Worm (Caenorhabditis elegans) whole organism, late embryonic: Measurements from ENCODE around the gene Y37E11B.5.

Source experiments
- C08G9.2 ChIP-seq: sonication (generic microtip); optimal IDR thresholded peaks from 2 replicates; lab custom pipeline; 2016; ENCODE audit warnings: mild to moderate bottlenecking, missing genetic modification characterization, moderate library complexity, missing compliant biosample characterization
- C38D4.7 ChIP-seq: fragments of 200-800 bp; sonication (Bioruptor generic); optimal IDR thresholded peaks from 2 replicates; lab custom pipeline; 2018; ENCODE audit warnings: mild to moderate bottlenecking, missing genetic modification characterization, moderate library complexity, missing compliant biosample characterization
- K02D7.2 ChIP-seq: sonication (generic microtip); optimal IDR thresholded peaks from 2 replicates; lab custom pipeline; 2017; ENCODE audit warnings: mild to moderate bottlenecking, missing genetic modification characterization, missing compliant biosample characterization
- K09A11.1 ChIP-seq: sonication (generic microtip); optimal IDR thresholded peaks from 2 replicates; lab custom pipeline; 2017; ENCODE audit warnings: antibody characterized with exemption, mild to moderate bottlenecking, missing genetic modification characterization, missing compliant biosample characterization; ENCODE audit not compliant: insufficient read depth
- ahr-1 ChIP-seq: sonication (generic microtip); optimal IDR thresholded peaks from 2 replicates; lab custom pipeline; 2016; ENCODE audit warnings: missing genetic modification characterization, missing compliant biosample characterization
- ceh-18 ChIP-seq: sonication (generic microtip); optimal IDR thresholded peaks from 2 replicates; lab custom pipeline; 2016; ENCODE audit warnings: missing genetic modification characterization, missing compliant biosample characterization
- ceh-19 ChIP-seq: fragments of 200-800 bp; sonication (Bioruptor generic); optimal IDR thresholded peaks from 2 replicates; lab custom pipeline; 2018; ENCODE audit warnings: mild to moderate bottlenecking, missing genetic modification characterization, missing compliant biosample characterization
- ceh-30 ChIP-seq: fragments of 150-350 bp; optimal IDR thresholded peaks from 2 replicates; lab custom pipeline; 2014; ENCODE audit warnings: missing biosample characterization, missing genetic modification characterization
- ceh-34 ChIP-seq: sonication (generic microtip); optimal IDR thresholded peaks from 2 replicates; lab custom pipeline; 2016; ENCODE audit warnings: mild to moderate bottlenecking, missing genetic modification characterization, missing compliant biosample characterization
- ceh-48 ChIP-seq: sonication (generic microtip); optimal IDR thresholded peaks from 2 replicates; lab custom pipeline; 2016; ENCODE audit warnings: missing genetic modification characterization, inconsistent platforms, missing compliant biosample characterization
- che-1 ChIP-seq: sonication (generic microtip); optimal IDR thresholded peaks from 2 replicates; lab custom pipeline; 2016; ENCODE audit warnings: mild to moderate bottlenecking, missing genetic modification characterization, missing compliant biosample characterization
- dve-1 ChIP-seq: sonication (generic microtip); optimal IDR thresholded peaks from 2 replicates; lab custom pipeline; 2017; ENCODE audit warnings: antibody characterized with exemption, mild to moderate bottlenecking, missing genetic modification characterization, missing compliant biosample characterization
- elt-2 ChIP-seq: sonication (generic microtip); optimal IDR thresholded peaks from 2 replicates; lab custom pipeline; 2016; ENCODE audit warnings: missing genetic modification reagents, missing genetic modification characterization, missing compliant biosample characterization
- elt-4 ChIP-seq: sonication (generic microtip); optimal IDR thresholded peaks from 2 replicates; lab custom pipeline; 2016; ENCODE audit warnings: missing genetic modification characterization, missing compliant biosample characterization
- eyg-1 ChIP-seq: sonication (generic microtip); optimal IDR thresholded peaks from 2 replicates; lab custom pipeline; 2016; ENCODE audit warnings: missing genotype, missing genetic modification characterization, missing compliant biosample characterization
- fax-1 ChIP-seq: sonication (generic microtip); optimal IDR thresholded peaks from 2 replicates; lab custom pipeline; 2016; ENCODE audit warnings: missing genotype, missing genetic modification characterization, missing compliant biosample characterization
- fkh-10 ChIP-seq: fragments of 150-350 bp; optimal IDR thresholded peaks from 2 replicates; lab custom pipeline; 2014; ENCODE audit warnings: missing biosample characterization, missing genetic modification reagents, missing genetic modification characterization
- fkh-6 ChIP-seq: sonication (generic microtip); optimal IDR thresholded peaks from 2 replicates; lab custom pipeline; 2016; ENCODE audit warnings: missing genetic modification characterization, missing compliant biosample characterization
- hlh-30 ChIP-seq: sonication (generic microtip); optimal IDR thresholded peaks from 2 replicates; lab custom pipeline; 2017; ENCODE audit warnings: antibody characterized with exemption, missing genetic modification characterization, missing compliant biosample characterization; ENCODE audit not compliant: insufficient read depth
- madf-2 ChIP-seq: sonication (generic microtip); optimal IDR thresholded peaks from 2 replicates; lab custom pipeline; 2017; ENCODE audit warnings: missing genetic modification characterization, missing compliant biosample characterization
- nfya-1 ChIP-seq: sonication (generic microtip); optimal IDR thresholded peaks from 2 replicates; lab custom pipeline; 2017; ENCODE audit warnings: missing genetic modification characterization, mild to moderate bottlenecking, missing compliant biosample characterization, antibody characterized with exemption, moderate library complexity
- nhr-11 ChIP-seq: fragments of 150-350 bp; optimal IDR thresholded peaks from 2 replicates; lab custom pipeline; 2014; ENCODE audit warnings: missing biosample characterization, missing genetic modification characterization
- npax-4 ChIP-seq: sonication (generic microtip); optimal IDR thresholded peaks from 2 replicates; lab custom pipeline; 2016; ENCODE audit warnings: missing genetic modification characterization, missing compliant biosample characterization
- odd-2 ChIP-seq: sonication (generic microtip); optimal IDR thresholded peaks from 2 replicates; lab custom pipeline; 2017; ENCODE audit warnings: antibody characterized with exemption, mild to moderate bottlenecking, missing genetic modification characterization, missing compliant biosample characterization
- pax-1 ChIP-seq: fragments of 150-350 bp; optimal IDR thresholded peaks from 2 replicates; lab custom pipeline; 2014; ENCODE audit warnings: missing biosample characterization, missing genetic modification characterization
- pqm-1 ChIP-seq: sonication (generic microtip); optimal IDR thresholded peaks from 2 replicates; lab custom pipeline; 2016; ENCODE audit warnings: missing genetic modification characterization, missing compliant biosample characterization
- pros-1 ChIP-seq: fragments of 150-350 bp; optimal IDR thresholded peaks from 2 replicates; lab custom pipeline; 2014; ENCODE audit warnings: missing biosample characterization, missing genetic modification reagents, missing genetic modification characterization
- ref-2 ChIP-seq: sonication (generic microtip); optimal IDR thresholded peaks from 2 replicates; lab custom pipeline; 2016; ENCODE audit warnings: missing genetic modification characterization, missing compliant biosample characterization
- sdc-2 ChIP-seq: sonication (generic microtip); optimal IDR thresholded peaks from 2 replicates; lab custom pipeline; 2016; ENCODE audit warnings: missing genotype, missing genetic modification characterization, missing compliant biosample characterization
- sox-2 ChIP-seq: fragments of 200-800 bp; sonication (Bioruptor generic); IDR thresholded peaks from 2 replicates; pipeline ENCODE4 v1.3.6; 2022; ENCODE audit warnings: missing genetic modification reagents, missing genetic modification characterization, missing compliant biosample characterization
- sox-4 ChIP-seq: sonication (generic microtip); optimal IDR thresholded peaks from 2 replicates; lab custom pipeline; 2017; ENCODE audit warnings: mild to moderate bottlenecking, missing genetic modification characterization, inconsistent platforms, missing compliant biosample characterization
- syd-9 ChIP-seq: sonication (generic microtip); optimal IDR thresholded peaks from 2 replicates; lab custom pipeline; 2016; ENCODE audit warnings: mild to moderate bottlenecking, missing genetic modification characterization, moderate library complexity, missing compliant biosample characterization
- tbx-2 ChIP-seq: sonication (generic microtip); optimal IDR thresholded peaks from 2 replicates; lab custom pipeline; 2016; ENCODE audit warnings: missing genetic modification characterization, missing compliant biosample characterization
- tbx-7 ChIP-seq: sonication (generic microtip); optimal IDR thresholded peaks from 2 replicates; lab custom pipeline; 2016; ENCODE audit warnings: missing genotype, missing genetic modification characterization, missing compliant biosample characterization
- ttx-3 ChIP-seq: sonication (generic microtip); optimal IDR thresholded peaks from 2 replicates; lab custom pipeline; 2016; ENCODE audit warnings: missing genetic modification reagents, missing genetic modification characterization, missing compliant biosample characterization
- unc-3 ChIP-seq, 2 experiments: fragments of 200-800 bp in 1 of 2; sonication (Bioruptor generic) in 1 of 2; sonication (generic microtip) in 1 of 2; conservative IDR thresholded peaks in 1 of 2; optimal IDR thresholded peaks in 1 of 2; 2 replicates each; pipeline versions ENCODE4 v1.3.6 to Lab custom; 2016 to 2022; ENCODE audit warnings: missing compliant biosample characterization in 2 of 2, missing genetic modification characterization in 2 of 2, missing genetic modification reagents in 1 of 2
- unc-42 ChIP-seq: sonication (generic microtip); optimal IDR thresholded peaks from 2 replicates; lab custom pipeline; 2016; ENCODE audit warnings: missing genotype, missing genetic modification characterization, missing compliant biosample characterization
- unc-55 ChIP-seq: sonication (generic microtip); optimal IDR thresholded peaks from 2 replicates; lab custom pipeline; 2017; ENCODE audit warnings: missing biosample characterization, missing genetic modification reagents, missing genetic modification characterization
- unc-86 ChIP-seq: sonication (generic microtip); optimal IDR thresholded peaks from 2 replicates; lab custom pipeline; 2016; ENCODE audit warnings: missing genetic modification characterization, missing compliant biosample characterization
- zip-5 ChIP-seq: sonication (generic microtip); optimal IDR thresholded peaks from 2 replicates; lab custom pipeline; 2016; ENCODE audit warnings: missing genetic modification characterization, missing compliant biosample characterization

Y37E11B.5 gene

DNA sequence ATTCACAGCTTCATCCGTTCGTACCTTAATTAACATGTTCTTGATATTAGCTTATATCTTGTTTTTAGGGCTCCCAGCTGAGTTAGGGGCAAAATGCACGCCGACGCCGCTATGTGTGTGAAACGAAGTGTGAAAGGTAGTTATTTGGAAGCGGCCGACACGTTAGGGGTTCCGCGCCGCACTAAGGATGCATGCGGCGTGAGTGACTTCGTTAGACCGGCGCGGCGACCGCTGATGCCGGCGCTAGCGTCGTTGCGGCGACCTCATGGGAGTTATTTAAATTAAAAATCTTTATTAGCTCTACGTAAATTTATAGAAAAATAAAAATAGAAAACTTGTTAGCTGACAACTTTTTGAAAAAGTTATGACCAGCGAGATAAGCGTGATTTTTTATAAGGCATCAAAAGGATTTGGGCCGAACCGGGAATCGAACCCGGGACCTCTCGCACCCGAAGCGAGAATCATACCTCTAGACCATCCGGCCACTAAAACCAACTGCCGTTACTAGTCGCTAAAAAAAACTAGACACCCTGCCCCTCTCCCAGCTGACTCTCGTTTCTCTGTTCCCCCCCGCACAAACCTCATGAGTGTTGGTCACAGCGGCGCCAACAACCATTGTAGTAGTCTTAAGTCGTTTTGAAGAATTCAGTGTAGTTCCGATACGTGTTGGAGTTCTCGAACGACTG is 46.4 kb downstream of the Y37E11B.5 start (continued):
- peak; percentile 39 for TF ChIP-seq K09A11.1 (tag; lab: Kevin White, UChicago)
- TF ChIP-seq ttx-3 (tag; lab: Kevin White, UChicago) = peak; percentile 56
- TF ChIP-seq sox-2 (GFP tag; lab: Robert Waterston, UW) = no peak
- TF ChIP-seq unc-42 (tag; lab: Kevin White, UChicago) = no peak
- no peak for TF ChIP-seq tbx-7
- TF ChIP-seq ceh-48 (tag; lab: Kevin White, UChicago) = peak; percentile 40
- peak; percentile 64 for TF ChIP-seq che-1 (tag; lab: Kevin White, UChicago)
- no peak for TF ChIP-seq ceh-30
- TF ChIP-seq fkh-6 = peak; percentile 36
- peak; percentile 20 for TF ChIP-seq K02D7.2 (tag; lab: Kevin White, UChicago)
- TF ChIP-seq sox-4 (tag; lab: Kevin White, UChicago) = peak; percentile 56
- no peak for TF ChIP-seq elt-4 (tag; lab: Kevin White, UChicago)
- no peak for TF ChIP-seq unc-55
- no peak for TF ChIP-seq fkh-10 (GFP tag; lab: Kevin White, UChicago)
- peak; percentile 33 for TF ChIP-seq npax-4 (tag; lab: Kevin White, UChicago)
- peak; percentile 13 for TF ChIP-seq sdc-2
- no peak for TF ChIP-seq fax-1 (tag; lab: Kevin White, UChicago)
- TF ChIP-seq unc-86 (tag; lab: Kevin White, UChicago) = peak; percentile 32
- no peak for TF ChIP-seq ceh-19 (GFP tag; lab: Kevin White, UChicago)
- TF ChIP-seq unc-3 (GFP tag; conservative IDR thresholded peaks at IDR 0.05; lab: Robert Waterston, UW) = peak; percentile 58; the same call in 1 of the 2 replicates
- peak; percentile 37 for TF ChIP-seq unc-3 (tag; optimal IDR thresholded peaks at IDR 0.05; lab: Kevin White, UChicago)
- peak; percentile 28 for TF ChIP-seq ceh-34 (tag; lab: Kevin White, UChicago)
- TF ChIP-seq C08G9.2 (tag; lab: Kevin White, UChicago) = peak; percentile 28

DNA sequence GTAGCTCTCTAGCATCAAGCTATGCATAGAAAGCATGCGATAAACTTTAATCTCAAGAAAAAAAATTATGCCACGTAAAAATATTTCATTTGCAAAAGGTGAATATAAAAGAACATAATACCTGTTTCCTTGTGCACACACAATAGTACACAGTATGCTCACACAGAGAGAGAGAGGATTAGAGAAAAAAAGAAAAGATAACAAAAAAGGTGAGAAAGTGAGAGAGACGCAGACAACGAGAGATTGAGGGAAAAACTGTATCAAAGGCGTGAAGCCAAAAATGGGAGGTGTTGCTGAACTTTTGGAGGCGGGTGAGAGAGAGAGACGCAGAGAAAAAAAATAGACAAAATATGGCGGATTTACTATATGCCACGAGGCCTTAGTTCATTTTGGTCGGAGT is 50.0 kb downstream of the Y37E11B.5 start:
- peak; percentile 38 for TF ChIP-seq elt-2
- TF ChIP-seq tbx-2 (tag; lab: Kevin White, UChicago) = peak; percentile 26
- no peak for TF ChIP-seq madf-2 (tag; lab: Kevin White, UChicago)
- TF ChIP-seq pqm-1 (tag; lab: Kevin White, UChicago) = peak; percentile 6

DNA sequence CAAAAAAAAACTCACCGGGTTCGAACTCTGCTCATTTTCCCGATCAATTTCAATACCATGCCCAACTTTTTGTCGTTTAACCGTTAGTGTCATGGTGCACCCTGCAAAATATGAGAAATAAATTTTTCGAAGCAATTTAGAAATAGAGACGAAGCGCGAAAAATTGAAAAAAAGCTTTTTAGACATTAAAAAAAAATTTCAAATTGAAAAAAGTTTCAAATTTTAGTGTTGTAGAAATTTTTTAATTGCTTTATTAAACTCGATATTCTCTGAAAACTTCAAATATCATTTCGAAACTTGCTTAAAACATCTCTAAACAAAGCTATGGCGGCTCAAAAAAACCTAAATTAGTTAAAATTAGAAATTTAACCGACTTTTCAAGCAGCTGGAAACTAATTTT is 50.9 kb downstream of the Y37E11B.5 start, which contains the start of gene nstp-6:
TSS of gene nstp-6 (minus strand) at position 101 of the 400 bp plus-strand sequence.
- TF ChIP-seq C38D4.7 (no peak), dve-1 (tag; lab: Kevin White, UChicago) (no peak), ceh-18 (tag; lab: Kevin White, UChicago) (no peak), ahr-1 (tag; lab: Kevin White, UChicago) (no peak), hlh-30 (tag; lab: Kevin White, UChicago) (no peak), eyg-1 (no peak), pax-1 (tag; lab: Kevin White, UChicago) (no peak), ceh-48 (tag; lab: Kevin White, UChicago) (no peak), odd-2 (tag; lab: Kevin White, UChicago) (no peak), zip-5 (no peak), syd-9 (tag; lab: Kevin White, UChicago) (no peak), sox-4 (tag; lab: Kevin White, UChicago) (no peak), ceh-30 (no peak), nfya-1 (tag; lab: Kevin White, UChicago) (no peak), fkh-6 (no peak), tbx-2 (tag; lab: Kevin White, UChicago) (no peak), pqm-1 (tag; lab: Kevin White, UChicago) (no peak), pros-1 (tag; lab: Kevin White, UChicago) (no peak), ref-2 (no peak), nhr-11 (tag; lab: Kevin White, UChicago) (no peak)
- TF ChIP-seq, all 69 proteins: peak for 0
